Fruit fly (Drosophila melanogaster) whole organism: ENCODE measurements around the gene CG9018.

ENCODE experiments used
- CG8478 ChIP-seq: fragments of >200 bp; optimal IDR thresholded peaks from 2 replicates; lab custom pipeline; 2018; ENCODE audit warnings: inconsistent platforms
- Dll ChIP-seq: fragments of >200 bp; optimal IDR thresholded peaks from 2 replicates; lab custom pipeline; 2017
- EcR ChIP-seq, 2 experiments: fragments of >200 bp; optimal IDR thresholded peaks; 2 replicates each; lab custom pipeline; 2017; ENCODE audit warnings: missing biosample characterization in 2 of 2, missing genetic modification characterization in 2 of 2, missing genetic modification reagents in 2 of 2
- pan ChIP-seq: fragments of >200 bp; optimal IDR thresholded peaks from 2 replicates; lab custom pipeline; 2017
- psq ChIP-seq: fragments of >200 bp; optimal IDR thresholded peaks from 2 replicates; lab custom pipeline; 2017
- usp ChIP-seq: fragments of >200 bp; optimal IDR thresholded peaks from 2 replicates; lab custom pipeline; 2017; ENCODE audit warnings: missing biosample characterization, missing genetic modification characterization, mixed read lengths

dm6 chr3L:2196713-2197112 is 40.2 kb downstream of the CG9018 start, which contains the start of gene CG8960:
- TF ChIP-seq usp (no peak), CG8478 (no peak), Dll (lab: Kevin White, UChicago) (no peak), pan (no peak), psq (no peak), EcR (GFP tag; optimal IDR thresholded peaks at IDR 0.05; lab: Kevin White, UChicago) (no peak)
